Worm (Caenorhabditis elegans) whole organism, young adult: ENCODE measurements around the gene R74.8.
A peak's percentile ranks its signal among the peaks of the same experiment; 100 is the strongest.

ENCODE experiments used
- B0336.3 ChIP-seq: fragments of 200-800 bp; sonication (Bioruptor generic); IDR thresholded peaks from 2 replicates; pipeline ENCODE4 v1.3.6; 2022; ENCODE audit warnings: missing genetic modification characterization, missing compliant biosample characterization
- F52B5.7 ChIP-seq: sonication (generic microtip); optimal IDR thresholded peaks from 2 replicates; lab custom pipeline; 2016; ENCODE audit warnings: mild to moderate bottlenecking, missing genetic modification characterization, missing compliant biosample characterization
- ama-1 ChIP-seq, 3 experiments: fragments of 150-350 bp in 1 of 3; sonication (generic microtip) in 2 of 3; optimal IDR thresholded peaks; 2 replicates each; lab custom pipeline; 2014 to 2018; ENCODE audit warnings: missing biosample characterization in 2 of 3, missing genetic modification characterization in 2 of 3, missing genetic modification reagents in 2 of 3
- die-1 ChIP-seq: sonication (generic microtip); optimal IDR thresholded peaks from 2 replicates; lab custom pipeline; 2016; ENCODE audit warnings: missing genotype, mild to moderate bottlenecking, missing genetic modification characterization, missing compliant biosample characterization
- gei-17 ChIP-seq: fragments of 200-800 bp; sonication (Bioruptor generic); optimal IDR thresholded peaks from 2 replicates; lab custom pipeline; 2018; ENCODE audit warnings: mild to moderate bottlenecking, missing genetic modification characterization, missing compliant biosample characterization
- let-607 ChIP-seq, 2 experiments: fragments of 200-800 bp in 1 of 2; sonication (Bioruptor generic) in 1 of 2; sonication (generic microtip) in 1 of 2; optimal IDR thresholded peaks; 2 replicates each; lab custom pipeline; 2016 to 2018; ENCODE audit warnings: mild to moderate bottlenecking in 2 of 2, missing compliant biosample characterization in 2 of 2, missing genetic modification characterization in 2 of 2, moderate library complexity in 2 of 2, missing genotype in 1 of 2
- lin-54 ChIP-seq: fragments of 200-800 bp; sonication (Bioruptor generic); optimal IDR thresholded peaks from 2 replicates; lab custom pipeline; 2018; ENCODE audit warnings: mild to moderate bottlenecking, missing genetic modification characterization, missing compliant biosample characterization
- nfya-2 ChIP-seq: fragments of 200-800 bp; sonication (Bioruptor generic); IDR thresholded peaks from 2 replicates; pipeline ENCODE4 v1.3.6; 2022; ENCODE audit warnings: missing genetic modification reagents, missing genetic modification characterization, missing compliant biosample characterization
- pha-4 ChIP-seq: fragments of 150-350 bp; sonication (generic microtip); optimal IDR thresholded peaks from 2 replicates; lab custom pipeline; 2014; ENCODE audit warnings: missing biosample characterization, missing genetic modification reagents, missing genetic modification characterization
- rcor-1 ChIP-seq: fragments of 200-800 bp; sonication (Bioruptor generic); IDR thresholded peaks from 2 replicates; pipeline ENCODE4 v1.3.6; 2022; ENCODE audit warnings: missing genetic modification reagents, missing genetic modification characterization, missing compliant biosample characterization
- snpc-4 ChIP-seq, 5 experiments: fragments of 150-350 bp in 1 of 5; sonication (generic microtip) in 4 of 5; optimal IDR thresholded peaks; 2 replicates each; lab custom pipeline; 2014 to 2018; ENCODE audit warnings: missing genetic modification characterization in 5 of 5, missing biosample characterization in 3 of 5, antibody characterized with exemption in 2 of 5, mild to moderate bottlenecking in 2 of 5, missing compliant biosample characterization in 2 of 5, missing genotype in 2 of 5, moderate library complexity in 2 of 5, missing genetic modification reagents in 1 of 5
- tbx-9 ChIP-seq: sonication (generic microtip); optimal IDR thresholded peaks from 2 replicates; lab custom pipeline; 2016; ENCODE audit warnings: borderline replicate concordance, missing genetic modification characterization, inconsistent platforms, missing compliant biosample characterization
- unc-130 ChIP-seq: sonication (generic microtip); optimal IDR thresholded peaks from 2 replicates; lab custom pipeline; 2016; ENCODE audit warnings: missing genetic modification reagents, missing genetic modification characterization, missing compliant biosample characterization

DNA sequence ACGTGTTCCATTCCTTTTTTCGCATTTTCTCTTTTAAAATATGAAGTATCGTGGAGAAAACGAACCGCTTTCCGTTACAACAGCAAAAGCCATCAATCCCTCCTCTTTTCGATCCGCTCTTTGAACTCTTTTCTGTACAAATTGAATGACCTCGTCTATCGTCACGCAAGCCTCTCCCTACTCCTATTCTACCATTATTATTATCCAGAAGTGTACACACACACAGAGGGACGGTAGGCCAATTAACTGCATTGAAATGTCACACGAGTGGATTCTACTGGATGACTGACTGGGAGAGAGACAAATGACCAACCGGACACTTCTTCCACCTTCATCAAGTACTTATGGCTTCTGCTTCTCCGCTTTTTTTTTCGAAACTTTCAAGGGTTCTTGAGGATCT lies 2.1 kb downstream of the R74.8 start:
- TF ChIP-seq rcor-1 (GFP tag; lab: Robert Waterston, UW), result no peak
- no peak for TF ChIP-seq tbx-9 (tag; lab: Kevin White, UChicago)
- no peak for TF ChIP-seq pha-4
- peak; percentile 65 for TF ChIP-seq B0336.3 (GFP tag; lab: Robert Waterston, UW)
- TF ChIP-seq snpc-4 (GFP tag; optimal IDR thresholded peaks at IDR 0.05; lab: Kevin White, UChicago), result no peak
- TF ChIP-seq snpc-4 (tag; optimal IDR thresholded peaks at IDR 0.05; lab: Kevin White, UChicago), result no peak
- no peak for TF ChIP-seq let-607 (tag; optimal IDR thresholded peaks at IDR 0.05; lab: Kevin White, UChicago)
- no peak for TF ChIP-seq die-1
- TF ChIP-seq gei-17 (GFP tag; lab: Kevin White, UChicago), result no peak
- TF ChIP-seq lin-54 (GFP tag; lab: Kevin White, UChicago), result no peak
- TF ChIP-seq unc-130 (GFP tag; lab: Kevin White, UChicago), result no peak
- no peak for TF ChIP-seq ama-1 (optimal IDR thresholded peaks at IDR 0.05; lab: Kevin White, UChicago)
- peak in 1 of 2 experiments; percentile 22 for TF ChIP-seq ama-1 (GFP tag; optimal IDR thresholded peaks at IDR 0.05; lab: Kevin White, UChicago)
- no peak for TF ChIP-seq nfya-2 (GFP tag; lab: Robert Waterston, UW)
- TF ChIP-seq F52B5.7, result no peak
